Worm (Caenorhabditis elegans): ENCODE results near the gene Y22D7AL.9.

DNA sequence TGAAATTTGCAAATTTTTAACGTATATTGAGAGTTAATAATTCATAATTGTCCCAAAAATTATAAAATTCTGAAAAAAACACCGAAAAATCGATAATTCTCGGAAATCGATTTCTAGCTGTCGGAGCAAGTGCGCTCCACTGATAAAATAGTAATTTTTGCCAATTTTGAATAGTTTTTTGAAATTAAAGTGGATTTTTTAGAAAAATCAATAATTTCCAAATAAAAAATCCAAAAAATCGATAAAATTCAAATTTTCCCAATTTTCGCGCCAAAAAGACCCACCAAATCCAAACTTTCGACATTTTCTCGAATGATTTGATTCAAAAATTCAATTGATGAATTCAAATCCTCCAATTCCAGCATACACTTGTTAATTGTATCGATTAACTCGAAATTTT is 2.9 kb downstream of the Y22D7AL.9 start:
- no peak for TF ChIP-seq nhr-28 (tag; optimal IDR thresholded peaks at IDR 0.05)
- TF ChIP-seq unc-62 (GFP tag; optimal IDR thresholded peaks at IDR 0.05), result no peak
- no peak for TF ChIP-seq lin-13 (tag; optimal IDR thresholded peaks at IDR 0.05)
- no peak for TF ChIP-seq nhr-12 (tag; optimal IDR thresholded peaks at IDR 0.05)
- TF ChIP-seq zip-8 (tag; optimal IDR thresholded peaks at IDR 0.05), result no peak
- TF ChIP-seq pha-4 (tag; optimal IDR thresholded peaks at IDR 0.05), result no peak
- TF ChIP-seq ztf-11 (tag; optimal IDR thresholded peaks at IDR 0.05), result no peak
- TF ChIP-seq sem-2 (GFP tag; optimal IDR thresholded peaks at IDR 0.05), result no peak
- TF ChIP-seq nhr-237 (tag; optimal IDR thresholded peaks at IDR 0.05), result no peak
- TF ChIP-seq ceh-39 (tag; optimal IDR thresholded peaks at IDR 0.05), result no peak
- no peak for TF ChIP-seq snpc-4 (tag; optimal IDR thresholded peaks at IDR 0.05)
- no peak for TF ChIP-seq elt-3 (tag; optimal IDR thresholded peaks at IDR 0.05)

Data from whole organism, mixed stage, embryonic.